Worm (Caenorhabditis elegans): ENCODE measurements around the gene agr-1.

DNA sequence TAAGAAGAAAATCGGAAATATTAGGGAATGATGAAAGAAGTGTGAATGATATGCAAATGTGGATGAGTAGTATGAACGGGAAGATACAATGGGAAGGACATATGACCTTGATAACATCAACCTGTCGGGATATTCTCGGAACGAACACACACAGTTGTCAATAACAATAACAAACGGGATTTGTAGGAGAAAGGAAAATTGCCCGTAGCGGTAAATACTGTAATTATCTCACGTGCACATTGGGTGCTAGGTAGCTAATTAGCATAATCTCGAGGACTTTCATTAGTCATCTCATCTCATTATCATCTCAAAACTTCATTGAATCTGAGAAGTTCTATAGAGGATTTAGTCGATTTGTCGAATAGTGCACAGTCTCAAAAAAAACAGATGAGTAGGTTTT lies 62.0 kb downstream of the agr-1 start:
- TF ChIP-seq zag-1 (tag; optimal IDR thresholded peaks at IDR 0.05) = no peak
- TF ChIP-seq pha-4 (tag; optimal IDR thresholded peaks at IDR 0.05) = no peak
- TF ChIP-seq ceh-16 (tag; optimal IDR thresholded peaks at IDR 0.05) = no peak
- TF ChIP-seq snpc-4 (tag; optimal IDR thresholded peaks at IDR 0.05) = no peak
- no peak for TF ChIP-seq tbx-2 (tag; optimal IDR thresholded peaks at IDR 0.05)
- no peak for TF ChIP-seq elt-1 (tag; optimal IDR thresholded peaks at IDR 0.05)
- TF ChIP-seq unc-39 (tag; optimal IDR thresholded peaks at IDR 0.05) = no peak
- TF ChIP-seq ZK546.5 (tag; optimal IDR thresholded peaks at IDR 0.05) = no peak
- TF ChIP-seq nhr-28 (tag; optimal IDR thresholded peaks at IDR 0.05) = no peak

Data from whole organism, L3 larva.